Fruit fly (Drosophila melanogaster) whole organism, embryonic: ENCODE measurements around the gene bor.

Source experiments
- CG10267 ChIP-seq: fragments of 200-800 bp; sonication (Bioruptor generic); optimal IDR thresholded peaks from 2 replicates; lab custom pipeline; 2018; ENCODE audit warnings: missing biosample characterization, mild to moderate bottlenecking, missing genetic modification characterization, moderate library complexity
- CG10979 ChIP-seq: fragments of 200-800 bp; sonication (Bioruptor generic); optimal IDR thresholded peaks from 2 replicates; lab custom pipeline; 2018; ENCODE audit warnings: missing biosample characterization, mild to moderate bottlenecking, missing genetic modification characterization, moderate library complexity
- CG12219 ChIP-seq: fragments of 200-800 bp; sonication (Bioruptor generic); optimal IDR thresholded peaks from 3 replicates; lab custom pipeline; 2018; ENCODE audit warnings: missing biosample characterization, mild to moderate bottlenecking, missing genetic modification characterization
- CG13287 ChIP-seq: fragments of 200-800 bp; sonication (Bioruptor generic); IDR thresholded peaks from 2 replicates; pipeline ENCODE4 v1.3.6; 2022; ENCODE audit warnings: missing biosample characterization, missing genetic modification characterization; ENCODE audit not compliant: partially characterized antibody
- CG13624 ChIP-seq: fragments of 200-800 bp; sonication (Bioruptor generic); optimal IDR thresholded peaks from 2 replicates; lab custom pipeline; 2016; ENCODE audit warnings: missing biosample characterization, missing genetic modification characterization
- CG13775 ChIP-seq: fragments of 200-800 bp; sonication (Bioruptor generic); optimal IDR thresholded peaks from 3 replicates; lab custom pipeline; 2017; ENCODE audit warnings: missing biosample characterization, mild to moderate bottlenecking, missing genetic modification characterization
- CG14014 ChIP-seq: fragments of 200-800 bp; sonication (Bioruptor generic); IDR thresholded peaks from 2 replicates; pipeline ENCODE4 v1.3.6; 2022; ENCODE audit warnings: missing biosample characterization, missing genetic modification characterization
- CG15696 ChIP-seq: fragments of 200-800 bp; sonication (Bioruptor generic); optimal IDR thresholded peaks from 2 replicates; lab custom pipeline; 2019; ENCODE audit warnings: missing biosample characterization, mild to moderate bottlenecking, missing genetic modification characterization, moderate library complexity
- CG1832 ChIP-seq: fragments of 200-800 bp; sonication (Bioruptor generic); optimal IDR thresholded peaks from 2 replicates; lab custom pipeline; 2017; ENCODE audit warnings: missing biosample characterization, mild to moderate bottlenecking, missing genetic modification characterization, inconsistent platforms
- CG4282 ChIP-seq: fragments of 200-800 bp; sonication (Bioruptor generic); optimal IDR thresholded peaks from 2 replicates; lab custom pipeline; 2016; ENCODE audit warnings: missing biosample characterization, missing genetic modification characterization
- CG7271 ChIP-seq: fragments of 200-800 bp; sonication (Bioruptor generic); optimal IDR thresholded peaks from 2 replicates; lab custom pipeline; 2018; ENCODE audit warnings: missing biosample characterization, mild to moderate bottlenecking, missing genetic modification characterization, moderate library complexity
- CG7745 ChIP-seq: fragments of 200-800 bp; sonication (Bioruptor generic); optimal IDR thresholded peaks from 2 replicates; lab custom pipeline; 2018; ENCODE audit warnings: missing biosample characterization, mild to moderate bottlenecking, missing genetic modification characterization, moderate library complexity
- CG7928 ChIP-seq: fragments of 200-800 bp; sonication (Bioruptor generic); optimal IDR thresholded peaks from 2 replicates; lab custom pipeline; 2017; ENCODE audit warnings: missing biosample characterization, mild to moderate bottlenecking, missing genetic modification characterization
- CG8281 ChIP-seq: fragments of 200-800 bp; sonication (Bioruptor generic); optimal IDR thresholded peaks from 2 replicates; lab custom pipeline; 2018; ENCODE audit warnings: missing biosample characterization, mild to moderate bottlenecking, missing genetic modification characterization, moderate library complexity
- CG8924 ChIP-seq: fragments of 200-800 bp; optimal IDR thresholded peaks from 3 replicates; lab custom pipeline; 2019; ENCODE audit warnings: missing biosample characterization, mild to moderate bottlenecking, missing genetic modification characterization, moderate library complexity
- CG9817 ChIP-seq: fragments of 200-800 bp; sonication (Bioruptor generic); optimal IDR thresholded peaks from 2 replicates; lab custom pipeline; 2018; ENCODE audit warnings: missing biosample characterization, mild to moderate bottlenecking, missing genetic modification characterization, moderate library complexity
- Deaf1 ChIP-seq: fragments of 200-800 bp; optimal IDR thresholded peaks from 3 replicates; lab custom pipeline; 2019; ENCODE audit warnings: missing biosample characterization, mild to moderate bottlenecking, missing genetic modification characterization, moderate library complexity
- Fer1 ChIP-seq: fragments of 200-800 bp; sonication (Bioruptor generic); optimal IDR thresholded peaks from 2 replicates; lab custom pipeline; 2017; ENCODE audit warnings: missing biosample characterization, mild to moderate bottlenecking, missing genetic modification characterization
- Fer3 ChIP-seq: fragments of 200-800 bp; sonication (Bioruptor generic); optimal IDR thresholded peaks from 2 replicates; lab custom pipeline; 2018; ENCODE audit warnings: missing biosample characterization, mild to moderate bottlenecking, missing genetic modification characterization, moderate library complexity
- Hmr ChIP-seq: fragments of 200-800 bp; sonication (Bioruptor generic); optimal IDR thresholded peaks from 3 replicates; lab custom pipeline; 2017; ENCODE audit warnings: mild to moderate bottlenecking, missing biosample characterization, missing genetic modification reagents, missing genetic modification characterization
- MBD-R2 ChIP-seq: fragments of 200-800 bp; sonication (Bioruptor generic); IDR thresholded peaks from 2 replicates; pipeline ENCODE4 v1.3.6; 2022; ENCODE audit warnings: missing biosample characterization, missing genetic modification characterization
- Mad ChIP-seq: fragments of 200-800 bp; sonication (Bioruptor generic); optimal IDR thresholded peaks from 2 replicates; lab custom pipeline; 2016; ENCODE audit warnings: missing biosample characterization, missing genetic modification characterization
- Med ChIP-seq: fragments of 200-800 bp; sonication (Bioruptor generic); peaks from one replicate; lab custom pipeline; 2016; ENCODE audit warnings: missing biosample characterization, missing genetic modification characterization, mild to moderate bottlenecking, inconsistent platforms, moderate library complexity
- Meics ChIP-seq: fragments of 200-800 bp; sonication (Bioruptor generic); optimal IDR thresholded peaks from 2 replicates; lab custom pipeline; 2017; ENCODE audit warnings: missing biosample characterization, mild to moderate bottlenecking, missing genetic modification characterization
- Mes4 ChIP-seq: fragments of 200-800 bp; sonication (Bioruptor generic); optimal IDR thresholded peaks from 2 replicates; lab custom pipeline; 2016; ENCODE audit warnings: missing biosample characterization, missing genetic modification characterization
- Scr ChIP-seq: fragments of 200-800 bp; sonication (Bioruptor generic); IDR thresholded peaks from 2 replicates; pipeline ENCODE4 v1.3.6; 2022; ENCODE audit warnings: missing biosample characterization, missing genetic modification characterization; ENCODE audit not compliant: partially characterized antibody
- Six4 ChIP-seq: fragments of 200-800 bp; sonication (Bioruptor generic); optimal IDR thresholded peaks from 2 replicates; lab custom pipeline; 2016; ENCODE audit warnings: missing biosample characterization, missing genetic modification characterization
- Stat92E ChIP-seq, 3 experiments: fragments of >200 bp in 2 of 3; fragments of 200-800 bp in 1 of 3; sonication (Bioruptor generic) in 1 of 3; optimal IDR thresholded peaks; 2 replicates each; lab custom pipeline; 2017 to 2019; ENCODE audit warnings: missing biosample characterization in 3 of 3, missing genetic modification characterization in 3 of 3, mild to moderate bottlenecking in 1 of 3, moderate library complexity in 1 of 3
- TFAM ChIP-seq: fragments of 200-800 bp; sonication (Bioruptor generic); optimal IDR thresholded peaks from 2 replicates; lab custom pipeline; 2017; ENCODE audit warnings: missing biosample characterization, missing genetic modification characterization, inconsistent platforms
- Tbp ChIP-seq: fragments of >200 bp; optimal IDR thresholded peaks from 2 replicates; lab custom pipeline; 2018; ENCODE audit warnings: missing biosample characterization, missing genetic modification characterization
- az2 ChIP-seq: fragments of 200-800 bp; sonication (Bioruptor generic); optimal IDR thresholded peaks from 3 replicates; lab custom pipeline; 2016; ENCODE audit warnings: missing biosample characterization, missing genetic modification characterization
- bcd ChIP-seq: fragments of 200-800 bp; sonication (Bioruptor generic); optimal IDR thresholded peaks from 2 replicates; lab custom pipeline; 2017; ENCODE audit warnings: missing biosample characterization, mild to moderate bottlenecking, missing genetic modification characterization
- croc ChIP-seq: fragments of 200-800 bp; sonication (Bioruptor generic); conservative IDR thresholded peaks from 3 replicates; pipeline ENCODE4 v1.3.6; 2022; ENCODE audit warnings: missing biosample characterization, missing genetic modification characterization
- dimm ChIP-seq: fragments of 200-800 bp; sonication (Bioruptor generic); IDR thresholded peaks from 2 replicates; pipeline ENCODE4 v1.3.6; 2022; ENCODE audit warnings: missing biosample characterization, missing genetic modification characterization
- dmrt11E ChIP-seq: fragments of 200-800 bp; sonication (Bioruptor generic); optimal IDR thresholded peaks from 3 replicates; lab custom pipeline; 2018; ENCODE audit warnings: missing biosample characterization, mild to moderate bottlenecking, missing genetic modification characterization, moderate library complexity
- dysf ChIP-seq: fragments of 200-800 bp; sonication (Bioruptor generic); IDR thresholded peaks from 3 replicates; pipeline ENCODE4 v1.3.6; 2022; ENCODE audit warnings: missing biosample characterization, missing genetic modification characterization
- ems ChIP-seq: fragments of 200-800 bp; sonication (Bioruptor generic); optimal IDR thresholded peaks from 3 replicates; lab custom pipeline; 2016; ENCODE audit warnings: missing biosample characterization, missing genetic modification characterization
- fd102C ChIP-seq: fragments of 200-800 bp; sonication (Bioruptor generic); optimal IDR thresholded peaks from 2 replicates; lab custom pipeline; 2018; ENCODE audit warnings: missing biosample characterization, mild to moderate bottlenecking, missing genetic modification characterization, moderate library complexity
- ftz-f1 ChIP-seq: fragments of 200-800 bp; sonication (Bioruptor generic); optimal IDR thresholded peaks from 2 replicates; lab custom pipeline; 2016; ENCODE audit warnings: missing biosample characterization, missing genetic modification characterization
- hb ChIP-seq: fragments of 200-800 bp; sonication (Bioruptor generic); IDR thresholded peaks from 3 replicates; pipeline ENCODE4 v1.3.6; 2022; ENCODE audit warnings: missing biosample characterization, missing genetic modification characterization; ENCODE audit not compliant: partially characterized antibody
- lov ChIP-seq, 2 experiments: fragments of 200-800 bp in 1 of 2; fragments of >200 bp in 1 of 2; sonication (Bioruptor generic) in 1 of 2; IDR thresholded peaks in 1 of 2; optimal IDR thresholded peaks in 1 of 2; 2 replicates in 1 of 2; 3 replicates in 1 of 2; pipeline versions ENCODE4 v1.3.6 to Lab custom; 2017 to 2022; ENCODE audit warnings: missing biosample characterization in 1 of 2, missing genetic modification characterization in 1 of 2
- odd ChIP-seq: fragments of 200-800 bp; sonication (Bioruptor generic); optimal IDR thresholded peaks from 2 replicates; lab custom pipeline; 2017; ENCODE audit warnings: missing biosample characterization, mild to moderate bottlenecking, missing genetic modification characterization
- pzg ChIP-seq: fragments of 200-800 bp; sonication (Bioruptor generic); optimal IDR thresholded peaks from 3 replicates; lab custom pipeline; 2018; ENCODE audit warnings: missing biosample characterization, mild to moderate bottlenecking, missing genetic modification characterization, moderate library complexity
- ranshi ChIP-seq: fragments of 200-800 bp; sonication (Bioruptor generic); IDR thresholded peaks from 2 replicates; pipeline ENCODE4 v1.3.6; 2022; ENCODE audit warnings: missing biosample characterization, missing genetic modification characterization
- row ChIP-seq: fragments of 200-800 bp; sonication (Bioruptor generic); IDR thresholded peaks from 3 replicates; pipeline ENCODE4 v1.3.6; 2022; ENCODE audit warnings: missing biosample characterization, missing genetic modification characterization
- sima ChIP-seq: fragments of 200-800 bp; sonication (Bioruptor generic); optimal IDR thresholded peaks from 2 replicates; lab custom pipeline; 2016; ENCODE audit warnings: missing biosample characterization, missing genetic modification characterization
- sug ChIP-seq: fragments of 200-800 bp; optimal IDR thresholded peaks from 2 replicates; lab custom pipeline; 2019; ENCODE audit warnings: missing biosample characterization, mild to moderate bottlenecking, missing genetic modification characterization, moderate library complexity
- ttk ChIP-seq: fragments of 200-800 bp; sonication (Bioruptor generic); IDR thresholded peaks from 2 replicates; pipeline ENCODE4 v2.1.2; 2022; ENCODE audit warnings: missing biosample characterization, missing genetic modification characterization
- vfl ChIP-seq: fragments of 200-800 bp; sonication (Bioruptor generic); optimal IDR thresholded peaks from 2 replicates; lab custom pipeline; 2016; ENCODE audit warnings: missing biosample characterization, missing genetic modification characterization
- vnd ChIP-seq: fragments of 200-800 bp; sonication (Bioruptor generic); IDR thresholded peaks from 3 replicates; pipeline ENCODE4 v1.3.6; 2022; ENCODE audit warnings: missing biosample characterization, missing genetic modification characterization; ENCODE audit not compliant: partially characterized antibody

Gene bor

DNA sequence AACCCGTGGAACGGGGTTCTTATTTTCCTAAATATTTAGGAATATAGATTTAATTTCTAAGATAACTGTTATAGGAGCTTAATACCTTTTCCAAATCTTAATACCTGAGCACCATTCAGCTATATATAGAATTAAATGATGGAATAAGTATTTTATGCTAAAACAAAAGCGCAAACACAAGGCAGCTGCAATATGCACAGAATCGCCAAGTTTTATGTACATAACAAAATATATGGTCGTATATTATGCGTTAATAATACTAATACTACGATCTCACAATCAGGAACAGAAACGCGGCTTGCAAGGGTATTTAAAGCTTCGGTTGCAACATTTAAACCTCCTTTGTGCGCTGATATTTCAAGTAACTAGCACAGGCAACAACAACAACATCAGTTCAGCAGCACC, 29.2 kb downstream of the bor start (continued):
- TF ChIP-seq dmrt11E (peak; percentile 52), CG7928 (no peak), CG13775 (GFP tag; lab: Kevin White, UChicago) (no peak), CG7271 (tag; lab: Kevin White, UChicago) (no peak), TFAM (GFP tag; lab: Kevin White, UChicago) (no peak), CG7745 (tag; lab: Kevin White, UChicago) (no peak), bcd (GFP tag; lab: Kevin White, UChicago) (peak; percentile 26), ranshi (GFP tag; lab: Robert Waterston, UW) (no peak), ftz-f1 (no peak), pzg (GFP tag; lab: Kevin White, UChicago) (no peak), Scr (GFP tag; lab: Robert Waterston, UW) (no peak), fd102C (GFP tag; lab: Kevin White, UChicago) (no peak), CG10979 (peak; percentile 70), CG1832 (GFP tag; lab: Kevin White, UChicago) (no peak), Hmr (GFP tag; lab: Kevin White, UChicago) (no peak), hb (GFP tag; lab: Robert Waterston, UW) (no peak), lov (optimal IDR thresholded peaks at IDR 0.05; lab: Kevin White, UChicago) (no peak), lov (GFP tag; IDR thresholded peaks at IDR 0.05; lab: Robert Waterston, UW) (no peak), Med (GFP tag; lab: Kevin White, UChicago) (peak; percentile 4), sima (no peak), Fer3 (tag; lab: Kevin White, UChicago) (peak; percentile 4), CG14014 (GFP tag; lab: Robert Waterston, UW) (no peak), croc (GFP tag; lab: Robert Waterston, UW) (no peak), dysf (GFP tag; lab: Robert Waterston, UW) (no peak), MBD-R2 (GFP tag; lab: Robert Waterston, UW) (no peak), Meics (GFP tag; lab: Kevin White, UChicago) (peak; percentile 44), Deaf1 (tag; lab: Kevin White, UChicago) (no peak), Mes4 (no peak), CG8924 (peak; percentile 25), Fer1 (GFP tag; lab: Kevin White, UChicago) (no peak), CG4282 (GFP tag; lab: Kevin White, UChicago) (no peak), ems (GFP tag; lab: Kevin White, UChicago) (peak; percentile 11), Tbp (no peak), odd (peak; percentile 37), sug (tag; lab: Kevin White, UChicago) (no peak), CG12219 (no peak), CG13287 (GFP tag; lab: Robert Waterston, UW) (no peak), vnd (GFP tag; lab: Robert Waterston, UW) (no peak), CG15696 (tag; lab: Kevin White, UChicago) (no peak), Mad (GFP tag; lab: Kevin White, UChicago) (no peak), vfl (no peak), CG10267 (tag; lab: Kevin White, UChicago) (peak; percentile 49), Stat92E (GFP tag; optimal IDR thresholded peaks at IDR 0.05; lab: Kevin White, UChicago) (no peak), row (GFP tag; lab: Robert Waterston, UW) (no peak), CG8281 (tag; lab: Kevin White, UChicago) (no peak), CG13624 (GFP tag; lab: Kevin White, UChicago) (no peak), Six4 (peak; percentile 11), dimm (GFP tag; lab: Robert Waterston, UW) (no peak), CG9817 (tag; lab: Kevin White, UChicago) (no peak), ttk (GFP tag; lab: Robert Waterston, UW) (no peak), az2 (peak; percentile 37)
